Worm (Caenorhabditis elegans) whole organism, L3 larva: ENCODE results near the gene F26G1.11.
A peak's percentile ranks its signal among the peaks of the same experiment; 100 is the strongest.

Source experiments
- R02D3.7 ChIP-seq: fragments of 150-350 bp; optimal IDR thresholded peaks from 2 replicates; lab custom pipeline; 2014; ENCODE audit warnings: missing biosample characterization, missing genetic modification characterization
- ZK546.5 ChIP-seq: sonication (generic microtip); optimal IDR thresholded peaks from 2 replicates; lab custom pipeline; 2017; ENCODE audit warnings: missing biosample characterization, missing genetic modification characterization
- aly-2 ChIP-seq: fragments of 150-350 bp; optimal IDR thresholded peaks from 2 replicates; lab custom pipeline; 2014; ENCODE audit warnings: missing biosample characterization, missing genetic modification characterization
- ama-1 ChIP-seq: fragments of 150-350 bp; optimal IDR thresholded peaks from 2 replicates; lab custom pipeline; 2018
- ceh-16 ChIP-seq: sonication (generic microtip); optimal IDR thresholded peaks from 2 replicates; lab custom pipeline; 2017; ENCODE audit warnings: missing biosample characterization, missing genetic modification characterization
- ceh-28 ChIP-seq: fragments of 150-350 bp; optimal IDR thresholded peaks from 2 replicates; lab custom pipeline; 2014; ENCODE audit warnings: missing biosample characterization, missing genetic modification reagents, missing genetic modification characterization
- ceh-82 ChIP-seq: fragments of 150-350 bp; optimal IDR thresholded peaks from 2 replicates; lab custom pipeline; 2014; ENCODE audit warnings: missing biosample characterization, missing genetic modification characterization
- ceh-9 ChIP-seq: sonication (generic microtip); optimal IDR thresholded peaks from 2 replicates; lab custom pipeline; 2018; ENCODE audit warnings: missing biosample characterization, missing genetic modification characterization
- daf-12 ChIP-seq: fragments of 150-350 bp; optimal IDR thresholded peaks from 2 replicates; lab custom pipeline; 2014; ENCODE audit warnings: missing biosample characterization, missing genetic modification reagents, missing genetic modification characterization
- egl-27 ChIP-seq: sonication (generic microtip); optimal IDR thresholded peaks from 4 replicates; lab custom pipeline; 2017; ENCODE audit warnings: missing biosample characterization, missing genetic modification reagents, missing genetic modification characterization
- egl-5 ChIP-seq: fragments of 150-350 bp; optimal IDR thresholded peaks from 2 replicates; lab custom pipeline; 2017; ENCODE audit warnings: missing biosample characterization, missing genetic modification reagents, missing genetic modification characterization, inconsistent platforms
- elt-1 ChIP-seq: fragments of 150-350 bp; optimal IDR thresholded peaks from 2 replicates; lab custom pipeline; 2014; ENCODE audit warnings: missing biosample characterization, missing genetic modification characterization
- elt-2 ChIP-seq: sonication (generic microtip); optimal IDR thresholded peaks from 2 replicates; lab custom pipeline; 2016; ENCODE audit warnings: missing genetic modification reagents, mild to moderate bottlenecking, missing genetic modification characterization, missing compliant biosample characterization
- elt-3 ChIP-seq, 3 experiments: fragments of 150-350 bp in 1 of 3; sonication (generic microtip) in 2 of 3; optimal IDR thresholded peaks; 2 replicates in 2 of 3; 4 replicates in 1 of 3; lab custom pipeline; 2014 to 2017; ENCODE audit warnings: missing biosample characterization in 3 of 3, missing genetic modification characterization in 3 of 3
- eor-1 ChIP-seq, 2 experiments: fragments of 150-350 bp; optimal IDR thresholded peaks; 2 replicates each; lab custom pipeline; 2014 to 2018; ENCODE audit warnings: missing biosample characterization in 2 of 2, missing genetic modification characterization in 2 of 2
- fkh-10 ChIP-seq: sonication (generic microtip); optimal IDR thresholded peaks from 2 replicates; lab custom pipeline; 2017; ENCODE audit warnings: missing biosample characterization, missing genetic modification reagents, missing genetic modification characterization
- fkh-2 ChIP-seq: fragments of 150-350 bp; optimal IDR thresholded peaks from 2 replicates; lab custom pipeline; 2014; ENCODE audit warnings: missing biosample characterization, missing genetic modification reagents, missing genetic modification characterization
- fos-1 ChIP-seq: fragments of 150-350 bp; optimal IDR thresholded peaks from 2 replicates; lab custom pipeline; 2014; ENCODE audit warnings: missing biosample characterization, missing genetic modification characterization
- hmg-11 ChIP-seq: sonication (generic microtip); optimal IDR thresholded peaks from 2 replicates; lab custom pipeline; 2016; ENCODE audit warnings: missing genetic modification characterization, missing compliant biosample characterization
- jun-1 ChIP-seq: fragments of 150-350 bp; optimal IDR thresholded peaks from 2 replicates; lab custom pipeline; 2014; ENCODE audit warnings: missing biosample characterization, missing genetic modification reagents, missing genetic modification characterization
- lin-15B ChIP-seq: fragments of 150-350 bp; optimal IDR thresholded peaks from 2 replicates; lab custom pipeline; 2014; ENCODE audit warnings: missing biosample characterization, missing genetic modification characterization
- lin-39 ChIP-seq: fragments of 150-350 bp; optimal IDR thresholded peaks from 2 replicates; lab custom pipeline; 2018; ENCODE audit warnings: missing biosample characterization, missing genetic modification reagents, missing genetic modification characterization
- lsy-12 ChIP-seq: sonication (generic microtip); optimal IDR thresholded peaks from 2 replicates; lab custom pipeline; 2016; ENCODE audit warnings: mild to moderate bottlenecking, missing genetic modification characterization, missing compliant biosample characterization
- mdl-1 ChIP-seq: fragments of 150-350 bp; optimal IDR thresholded peaks from 2 replicates; lab custom pipeline; 2014; ENCODE audit warnings: missing biosample characterization, missing genetic modification characterization
- mml-1 ChIP-seq: fragments of 150-350 bp; sonication (generic microtip); optimal IDR thresholded peaks from 3 replicates; lab custom pipeline; 2014; ENCODE audit warnings: missing biosample characterization, missing genetic modification characterization
- nfya-1 ChIP-seq: sonication (generic microtip); optimal IDR thresholded peaks from 2 replicates; lab custom pipeline; 2017; ENCODE audit warnings: missing genetic modification characterization, mild to moderate bottlenecking, missing compliant biosample characterization, antibody characterized with exemption, moderate library complexity; ENCODE audit not compliant: insufficient read depth
- nhr-11 ChIP-seq: fragments of 150-350 bp; optimal IDR thresholded peaks from 2 replicates; lab custom pipeline; 2014; ENCODE audit warnings: missing biosample characterization, missing genetic modification characterization
- nhr-12 ChIP-seq: fragments of 150-350 bp; optimal IDR thresholded peaks from 2 replicates; lab custom pipeline; 2014; ENCODE audit warnings: missing biosample characterization, missing genetic modification characterization
- nhr-23 ChIP-seq: fragments of 150-350 bp; optimal IDR thresholded peaks from 2 replicates; lab custom pipeline; 2014; ENCODE audit warnings: missing biosample characterization, missing genetic modification reagents, missing genetic modification characterization
- nhr-237 ChIP-seq: fragments of 150-350 bp; optimal IDR thresholded peaks from 2 replicates; lab custom pipeline; 2014; ENCODE audit warnings: missing biosample characterization, missing genetic modification characterization
- nhr-25 ChIP-seq: sonication (generic microtip); optimal IDR thresholded peaks from 2 replicates; lab custom pipeline; 2017; ENCODE audit warnings: missing biosample characterization, missing genetic modification characterization
- nhr-28 ChIP-seq: fragments of 150-350 bp; optimal IDR thresholded peaks from 2 replicates; lab custom pipeline; 2014; ENCODE audit warnings: missing biosample characterization, missing genetic modification characterization
- nhr-43 ChIP-seq: sonication (generic microtip); optimal IDR thresholded peaks from 2 replicates; lab custom pipeline; 2016; ENCODE audit warnings: mild to moderate bottlenecking, missing genetic modification characterization, missing compliant biosample characterization; ENCODE audit not compliant: poor library complexity, severe bottlenecking
- nhr-67 ChIP-seq: fragments of 150-350 bp; optimal IDR thresholded peaks from 2 replicates; lab custom pipeline; 2014; ENCODE audit warnings: missing biosample characterization, missing genetic modification characterization
- nhr-76 ChIP-seq: fragments of 150-350 bp; sonication (generic microtip); optimal IDR thresholded peaks from 5 replicates; lab custom pipeline; 2014; ENCODE audit warnings: missing biosample characterization, missing genetic modification characterization
- nhr-77 ChIP-seq: fragments of 150-350 bp; optimal IDR thresholded peaks from 2 replicates; lab custom pipeline; 2014; ENCODE audit warnings: missing biosample characterization, missing genetic modification characterization
- pha-4 ChIP-seq: fragments of 150-350 bp; optimal IDR thresholded peaks from 2 replicates; lab custom pipeline; 2014; ENCODE audit warnings: missing biosample characterization, missing genetic modification reagents, missing genetic modification characterization
- sea-2 ChIP-seq: fragments of 150-350 bp; sonication (generic microtip); optimal IDR thresholded peaks from 4 replicates; lab custom pipeline; 2014; ENCODE audit warnings: missing biosample characterization, missing genetic modification reagents, missing genetic modification characterization
- unc-39 ChIP-seq: sonication (generic microtip); optimal IDR thresholded peaks from 4 replicates; lab custom pipeline; 2017; ENCODE audit warnings: missing biosample characterization, missing genetic modification characterization
- unc-62 ChIP-seq: fragments of 150-350 bp; sonication (generic microtip); optimal IDR thresholded peaks from 4 replicates; lab custom pipeline; 2014; ENCODE audit warnings: missing biosample characterization, missing genetic modification reagents, missing genetic modification characterization
- zag-1 ChIP-seq: fragments of 150-350 bp; optimal IDR thresholded peaks from 2 replicates; lab custom pipeline; 2014; ENCODE audit warnings: missing biosample characterization, missing genetic modification characterization
- ztf-11 ChIP-seq: fragments of 150-350 bp; optimal IDR thresholded peaks from 2 replicates; lab custom pipeline; 2014; ENCODE audit warnings: missing biosample characterization, missing genetic modification characterization
- ztf-4 ChIP-seq: fragments of 150-350 bp; optimal IDR thresholded peaks from 2 replicates; lab custom pipeline; 2014; ENCODE audit warnings: missing biosample characterization, missing genetic modification characterization

F26G1.11 gene

ce11 chrII:4734477-4734876 is 42.5 kb upstream of the F26G1.11 start:
- TF ChIP-seq nhr-25 (peak; percentile 56), nhr-237 (tag; lab: Kevin White, UChicago) (no peak), eor-1 (tag; optimal IDR thresholded peaks at IDR 0.05; lab: Kevin White, UChicago) (no peak), nhr-23 (tag; lab: Kevin White, UChicago) (peak; percentile 35)
- TF ChIP-seq, all 47 proteins: peak for 2

- TF ChIP-seq aly-2 (tag; lab: Kevin White, UChicago): no peak
- TF ChIP-seq elt-2 (tag; lab: Kevin White, UChicago): no peak
- no peak for TF ChIP-seq nhr-11 (tag; lab: Kevin White, UChicago)
- TF ChIP-seq nhr-23 (tag; lab: Kevin White, UChicago): no peak
- no peak for TF ChIP-seq jun-1 (tag; lab: Kevin White, UChicago)
- no peak for TF ChIP-seq ceh-82 (tag; lab: Kevin White, UChicago)
- TF ChIP-seq nhr-12 (tag; lab: Kevin White, UChicago): no peak
- no peak for TF ChIP-seq lin-15B
- TF ChIP-seq lin-39: no peak
- no peak for TF ChIP-seq zag-1
- TF ChIP-seq R02D3.7 (tag; lab: Kevin White, UChicago): no peak
- no peak for TF ChIP-seq sea-2 (GFP tag; lab: Kevin White, UChicago)
- TF ChIP-seq nhr-237 (tag; lab: Kevin White, UChicago): no peak
- TF ChIP-seq fkh-2: no peak
- TF ChIP-seq daf-12: no peak
- TF ChIP-seq unc-62 (GFP tag; lab: Kevin White, UChicago): no peak
- TF ChIP-seq eor-1 (tag; optimal IDR thresholded peaks at IDR 0.05; lab: Kevin White, UChicago): no peak
- no peak for TF ChIP-seq ceh-16 (tag; lab: Kevin White, UChicago)
- TF ChIP-seq ZK546.5 (tag; lab: Kevin White, UChicago): no peak
- TF ChIP-seq mml-1 (tag; lab: Kevin White, UChicago): no peak
- TF ChIP-seq, all 47 proteins: peak for 0
Observed at ce11 chrII:4736585-4736984, 40.4 kb upstream of the F26G1.11 start.

- TF ChIP-seq nfya-1 (tag; lab: Kevin White, UChicago) (no peak), fkh-2 (no peak)
Observed at ce11 chrII:4737348-4737747, 39.6 kb upstream of the F26G1.11 start, which contains the start of gene ctsa-1.1. Gene ctsa-1.1, plus strand, starts transcription at chrII:4737648.

ce11 chrII:4739984-4740462 is 36.9 kb upstream of the F26G1.11 start, which contains the start of gene eas-1:
Gene eas-1, plus strand, starts transcription at chrII:4740412.
- TF ChIP-seq ceh-16 (tag; lab: Kevin White, UChicago): no peak
- TF ChIP-seq ztf-11 (tag; lab: Kevin White, UChicago): no peak
- peak; percentile 82 for TF ChIP-seq lin-15B
- no peak for TF ChIP-seq sea-2 (GFP tag; lab: Kevin White, UChicago)
- peak; percentile 53 for TF ChIP-seq mdl-1 (tag; lab: Kevin White, UChicago)
- peak; percentile 82 for TF ChIP-seq nfya-1 (tag; lab: Kevin White, UChicago)
- TF ChIP-seq nhr-11 (tag; lab: Kevin White, UChicago): no peak
- TF ChIP-seq ztf-4 (tag; lab: Kevin White, UChicago): no peak
- no peak for TF ChIP-seq egl-5 (tag; lab: Kevin White, UChicago)
- no peak for TF ChIP-seq ceh-82 (tag; lab: Kevin White, UChicago)
- no peak for TF ChIP-seq pha-4 (tag; lab: Kevin White, UChicago)
- TF ChIP-seq ceh-9 (tag; lab: Kevin White, UChicago): no peak
- TF ChIP-seq elt-1: no peak
- TF ChIP-seq R02D3.7 (tag; lab: Kevin White, UChicago): peak; percentile 25
- TF ChIP-seq fkh-10 (GFP tag; lab: Kevin White, UChicago): no peak
- peak; percentile 90 for TF ChIP-seq nhr-43 (tag; lab: Kevin White, UChicago)
- peak; percentile 82 for TF ChIP-seq lsy-12 (tag; lab: Kevin White, UChicago)
- peak; percentile 52 for TF ChIP-seq lin-39
- no peak for TF ChIP-seq fos-1 (tag; lab: Kevin White, UChicago)
- TF ChIP-seq hmg-11 (tag; lab: Kevin White, UChicago): peak; percentile 22
- peak; percentile 35 for TF ChIP-seq ceh-28 (tag; lab: Kevin White, UChicago)
- no peak for TF ChIP-seq egl-27 (tag; lab: Kevin White, UChicago)
- no peak for TF ChIP-seq fkh-2
- TF ChIP-seq aly-2 (tag; lab: Kevin White, UChicago): no peak
- TF ChIP-seq nhr-76 (tag; lab: Kevin White, UChicago): no peak
- no peak for TF ChIP-seq nhr-77 (tag; lab: Kevin White, UChicago)
- no peak for TF ChIP-seq mml-1 (tag; lab: Kevin White, UChicago)
- no peak for TF ChIP-seq ZK546.5 (tag; lab: Kevin White, UChicago)
- TF ChIP-seq elt-2 (tag; lab: Kevin White, UChicago): peak; percentile 62
- no peak for TF ChIP-seq ama-1 (lab: Kevin White, UChicago)
- TF ChIP-seq eor-1 (tag; optimal IDR thresholded peaks at IDR 0.05; lab: Kevin White, UChicago): no peak
- no peak for TF ChIP-seq daf-12
- no peak for TF ChIP-seq unc-62 (GFP tag; lab: Kevin White, UChicago)
- no peak for TF ChIP-seq nhr-12 (tag; lab: Kevin White, UChicago)
- no peak for TF ChIP-seq nhr-28 (tag; lab: Kevin White, UChicago)
- peak; percentile 77 for TF ChIP-seq nhr-25
- TF ChIP-seq unc-39 (tag; lab: Kevin White, UChicago): no peak
- no peak for TF ChIP-seq nhr-237 (tag; lab: Kevin White, UChicago)
- no peak for TF ChIP-seq zag-1
- TF ChIP-seq elt-3 (tag; optimal IDR thresholded peaks at IDR 0.05; lab: Kevin White, UChicago): no peak
- no peak for TF ChIP-seq nhr-67
- peak; percentile 57 for TF ChIP-seq jun-1 (tag; lab: Kevin White, UChicago)
- TF ChIP-seq nhr-23 (tag; lab: Kevin White, UChicago): peak; percentile 81
